Fruit fly (Drosophila melanogaster) S2 (cell line): ENCODE data around the gene CG13898.

ENCODE experiments used
- CG8478 ChIP-seq: fragments of >200 bp; optimal IDR thresholded peaks from 2 replicates; lab custom pipeline; 2018
- CTCF ChIP-seq, 2 experiments: fragments of >200 bp; optimal IDR thresholded peaks; 2 replicates each; lab custom pipeline; 2018

DNA sequence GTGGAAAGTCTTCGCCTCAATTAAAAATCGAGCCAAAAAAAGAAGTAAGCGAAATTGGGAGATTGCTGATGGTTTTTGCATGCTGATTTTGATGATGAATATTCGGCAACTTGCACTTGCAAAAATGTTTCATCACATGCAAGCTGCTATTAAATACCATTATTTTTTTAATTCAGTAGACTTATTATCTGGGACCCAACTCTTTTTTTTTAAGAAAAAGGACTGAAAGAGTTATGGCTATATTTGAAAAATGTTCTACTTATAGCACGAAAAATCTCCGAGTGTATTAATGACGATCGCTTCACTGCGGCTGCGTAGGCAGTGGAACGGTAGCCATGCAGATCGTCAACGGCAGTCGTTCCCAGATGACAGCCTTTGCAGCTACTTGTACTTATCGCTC lies 42.1 kb downstream of the CG13898 start:
- TF ChIP-seq CTCF (optimal IDR thresholded peaks at IDR 0.05; lab: Kevin White, UChicago) (no peak), CG8478 (no peak)
